Worm (Caenorhabditis elegans) whole organism, L2 larva: ENCODE measurements around the gene bbs-4.

Experiments
- aly-2 ChIP-seq: fragments of 150-350 bp; optimal IDR thresholded peaks from 2 replicates; lab custom pipeline; 2014; ENCODE audit warnings: missing biosample characterization, missing genetic modification characterization
- nhr-77 ChIP-seq: fragments of 150-350 bp; optimal IDR thresholded peaks from 2 replicates; lab custom pipeline; 2014; ENCODE audit warnings: missing biosample characterization, missing genetic modification characterization
- unc-62 ChIP-seq: fragments of 150-350 bp; optimal IDR thresholded peaks from 2 replicates; lab custom pipeline; 2014; ENCODE audit warnings: missing biosample characterization, missing genetic modification reagents, missing genetic modification characterization
- ztf-1 ChIP-seq: fragments of 200-800 bp; sonication (Bioruptor generic); conservative IDR thresholded peaks from 2 replicates; pipeline ENCODE4 v1.3.6; 2022; ENCODE audit warnings: missing genetic modification characterization, missing compliant biosample characterization

DNA sequence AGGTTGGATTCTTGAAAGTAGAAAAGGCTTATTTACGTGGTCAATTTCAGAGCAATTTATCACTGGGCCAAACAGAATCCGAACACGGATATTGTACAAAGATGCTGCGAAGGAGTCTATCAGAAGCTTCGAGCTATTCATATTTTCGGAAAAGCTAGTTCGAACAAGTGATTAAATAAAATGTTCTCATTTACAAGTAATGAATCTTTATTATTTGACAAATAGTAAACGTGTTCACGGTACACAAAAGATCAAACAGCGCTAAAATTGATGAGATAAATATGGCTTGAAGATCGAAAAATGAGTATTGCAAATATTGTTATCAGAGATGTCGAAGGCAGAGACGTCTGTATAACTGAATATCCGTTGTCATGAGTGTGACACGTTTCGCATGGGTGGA is 3.1 kb upstream of the bbs-4 start:
- TF ChIP-seq unc-62 (GFP tag; lab: Kevin White, UChicago) (no peak), aly-2 (tag; lab: Kevin White, UChicago) (no peak), nhr-77 (no peak), ztf-1 (GFP tag; lab: Robert Waterston, UW) (no peak)
